Fruit fly (Drosophila melanogaster) whole organism, prepupa: ENCODE data around the gene Wwox.

ENCODE experiments used
- CG11762 ChIP-seq: fragments of 200-800 bp; sonication (Bioruptor generic); optimal IDR thresholded peaks from 3 replicates; lab custom pipeline; 2016; ENCODE audit warnings: missing biosample characterization, missing genetic modification characterization; ENCODE audit not compliant: insufficient read depth
- CG11902 ChIP-seq: fragments of 200-800 bp; sonication (Bioruptor generic); optimal IDR thresholded peaks from 3 replicates; lab custom pipeline; 2016; ENCODE audit warnings: missing biosample characterization, missing genetic modification characterization
- CG15336 ChIP-seq: fragments of 200-800 bp; sonication (Bioruptor generic); IDR thresholded peaks from 2 replicates; pipeline ENCODE4 v1.3.6; 2022; ENCODE audit warnings: missing biosample characterization, missing genetic modification characterization
- CG1621 ChIP-seq: fragments of 200-800 bp; sonication (Bioruptor generic); optimal IDR thresholded peaks from 3 replicates; lab custom pipeline; 2018; ENCODE audit warnings: missing biosample characterization, mild to moderate bottlenecking, missing genetic modification characterization
- CG16779 ChIP-seq: fragments of 200-800 bp; sonication (Bioruptor generic); optimal IDR thresholded peaks from 3 replicates; lab custom pipeline; 2017; ENCODE audit warnings: missing biosample characterization, mild to moderate bottlenecking, missing genetic modification characterization
- CG3032 ChIP-seq: fragments of 200-800 bp; optimal IDR thresholded peaks from 2 replicates; lab custom pipeline; 2019; ENCODE audit warnings: missing biosample characterization, mild to moderate bottlenecking, missing genetic modification characterization, moderate library complexity
- CG31627 ChIP-seq: fragments of 200-800 bp; sonication (Bioruptor generic); optimal IDR thresholded peaks from 3 replicates; lab custom pipeline; 2016; ENCODE audit warnings: missing biosample characterization, missing genetic modification characterization
- CG32006 ChIP-seq: fragments of 200-800 bp; sonication (Bioruptor generic); optimal IDR thresholded peaks from 3 replicates; lab custom pipeline; 2017; ENCODE audit warnings: missing biosample characterization, mild to moderate bottlenecking, missing genetic modification characterization
- CG34406 ChIP-seq: fragments of 200-800 bp; sonication (Bioruptor generic); optimal IDR thresholded peaks from 3 replicates; lab custom pipeline; 2016; ENCODE audit warnings: missing biosample characterization, missing genetic modification characterization
- CG4318 ChIP-seq: fragments of 200-800 bp; sonication (Bioruptor generic); optimal IDR thresholded peaks from 3 replicates; lab custom pipeline; 2017; ENCODE audit warnings: missing biosample characterization, mild to moderate bottlenecking, missing genetic modification characterization
- CG6163 ChIP-seq: fragments of 200-800 bp; sonication (Bioruptor generic); IDR thresholded peaks from 3 replicates; pipeline ENCODE4 v1.3.6; 2022; ENCODE audit warnings: missing biosample characterization, missing genetic modification characterization
- CG6276 ChIP-seq: fragments of 200-800 bp; sonication (Bioruptor generic); optimal IDR thresholded peaks from 2 replicates; lab custom pipeline; 2017; ENCODE audit warnings: missing biosample characterization, mild to moderate bottlenecking, missing genetic modification characterization
- CG6792 ChIP-seq: fragments of 200-800 bp; sonication (Bioruptor generic); optimal IDR thresholded peaks from 3 replicates; lab custom pipeline; 2016; ENCODE audit warnings: missing biosample characterization, missing genetic modification characterization
- CG6808 ChIP-seq: fragments of 200-800 bp; sonication (Bioruptor generic); optimal IDR thresholded peaks from 3 replicates; lab custom pipeline; 2017; ENCODE audit warnings: missing biosample characterization, missing genetic modification characterization, mild to moderate bottlenecking, moderate library complexity, missing genetic modification reagents
- CG6854 ChIP-seq: fragments of 200-800 bp; sonication (Bioruptor generic); optimal IDR thresholded peaks from 2 replicates; lab custom pipeline; 2017; ENCODE audit warnings: missing biosample characterization, mild to moderate bottlenecking, missing genetic modification characterization
- CG7368 ChIP-seq: fragments of 200-800 bp; sonication (Bioruptor generic); optimal IDR thresholded peaks from 3 replicates; lab custom pipeline; 2016; ENCODE audit warnings: missing biosample characterization, missing genetic modification characterization
- CG8119 ChIP-seq: fragments of 200-800 bp; sonication (Bioruptor generic); IDR thresholded peaks from 3 replicates; pipeline ENCODE4 v1.3.6; 2022; ENCODE audit warnings: missing biosample characterization, missing genetic modification characterization
- Eip75B ChIP-seq: fragments of 200-800 bp; sonication (Bioruptor generic); optimal IDR thresholded peaks from 3 replicates; lab custom pipeline; 2016; ENCODE audit warnings: missing biosample characterization, missing genetic modification characterization
- Eip78C ChIP-seq: fragments of 200-800 bp; sonication (Bioruptor generic); peaks from one replicate; lab custom pipeline; 2016; ENCODE audit warnings: missing biosample characterization, missing genetic modification characterization
- Eip93F ChIP-seq: fragments of 200-800 bp; sonication (Bioruptor generic); optimal IDR thresholded peaks from 2 replicates; lab custom pipeline; 2016; ENCODE audit warnings: missing biosample characterization, mild to moderate bottlenecking, missing genetic modification characterization
- Ets21C ChIP-seq: fragments of 200-800 bp; sonication (Bioruptor generic); optimal IDR thresholded peaks from 3 replicates; lab custom pipeline; 2016; ENCODE audit warnings: missing biosample characterization, missing genetic modification characterization
- Ets96B ChIP-seq: fragments of 200-800 bp; optimal IDR thresholded peaks from 2 replicates; lab custom pipeline; 2019; ENCODE audit warnings: missing biosample characterization, mild to moderate bottlenecking, missing genetic modification characterization, moderate library complexity
- Gug ChIP-seq: fragments of 200-800 bp; sonication (Bioruptor generic); IDR thresholded peaks from 2 replicates; pipeline ENCODE4 v1.3.6; 2022; ENCODE audit warnings: missing biosample characterization, missing genetic modification characterization
- Hr39 ChIP-seq: fragments of 200-800 bp; sonication (Bioruptor generic); optimal IDR thresholded peaks from 2 replicates; lab custom pipeline; 2016; ENCODE audit warnings: missing biosample characterization, missing genetic modification characterization
- Hr4 ChIP-seq: fragments of 200-800 bp; sonication (Bioruptor generic); optimal IDR thresholded peaks from 3 replicates; lab custom pipeline; 2016; ENCODE audit warnings: missing biosample characterization, missing genetic modification characterization
- Lpt ChIP-seq: fragments of 200-800 bp; sonication (Bioruptor generic); optimal IDR thresholded peaks from 3 replicates; lab custom pipeline; 2016; ENCODE audit warnings: missing biosample characterization, missing genetic modification characterization
- Met ChIP-seq: fragments of 200-800 bp; sonication (Bioruptor generic); optimal IDR thresholded peaks from 3 replicates; lab custom pipeline; 2016; ENCODE audit warnings: missing biosample characterization, missing genetic modification characterization
- OdsH ChIP-seq: fragments of 200-800 bp; sonication (Bioruptor generic); optimal IDR thresholded peaks from 3 replicates; lab custom pipeline; 2016; ENCODE audit warnings: missing biosample characterization, missing genetic modification characterization
- Sox15 ChIP-seq: fragments of 200-800 bp; sonication (Bioruptor generic); optimal IDR thresholded peaks from 3 replicates; lab custom pipeline; 2016; ENCODE audit warnings: missing biosample characterization, missing genetic modification characterization
- acj6 ChIP-seq: fragments of 200-800 bp; sonication (Bioruptor generic); optimal IDR thresholded peaks from 3 replicates; lab custom pipeline; 2016; ENCODE audit warnings: missing biosample characterization, missing genetic modification characterization
- eg ChIP-seq: fragments of 200-800 bp; sonication (Bioruptor generic); IDR thresholded peaks from 3 replicates; pipeline ENCODE4 v1.3.6; 2022; ENCODE audit warnings: missing biosample characterization, missing genetic modification characterization
- esn ChIP-seq: fragments of 200-800 bp; sonication (Bioruptor generic); optimal IDR thresholded peaks from 2 replicates; lab custom pipeline; 2016; ENCODE audit warnings: missing biosample characterization, mild to moderate bottlenecking, missing genetic modification characterization, moderate library complexity
- fd59A ChIP-seq: fragments of 200-800 bp; sonication (Bioruptor generic); optimal IDR thresholded peaks from 2 replicates; lab custom pipeline; 2017; ENCODE audit warnings: missing biosample characterization, mild to moderate bottlenecking, missing genetic modification characterization, missing genetic modification reagents
- fkh ChIP-seq: fragments of 200-800 bp; sonication (Bioruptor generic); optimal IDR thresholded peaks from 3 replicates; lab custom pipeline; 2017; ENCODE audit warnings: missing biosample characterization, mild to moderate bottlenecking, missing genetic modification characterization, moderate library complexity
- net ChIP-seq: fragments of 200-800 bp; sonication (Bioruptor generic); optimal IDR thresholded peaks from 3 replicates; lab custom pipeline; 2016; ENCODE audit warnings: missing biosample characterization, missing genetic modification characterization
- pdm3 ChIP-seq: fragments of 200-800 bp; sonication (Bioruptor generic); optimal IDR thresholded peaks from 3 replicates; lab custom pipeline; 2016; ENCODE audit warnings: missing biosample characterization, missing genetic modification characterization
- salr ChIP-seq, 2 experiments: fragments of 200-800 bp; sonication (Bioruptor generic); optimal IDR thresholded peaks; 3 replicates each; lab custom pipeline; 2016 to 2018; ENCODE audit warnings: missing biosample characterization in 2 of 2, missing genetic modification characterization in 2 of 2, mild to moderate bottlenecking in 1 of 2
- ss ChIP-seq, 2 experiments: fragments of 200-800 bp; sonication (Bioruptor generic); optimal IDR thresholded peaks; 2 replicates in 1 of 2; 3 replicates in 1 of 2; lab custom pipeline; 2017 to 2018; ENCODE audit warnings: mild to moderate bottlenecking in 2 of 2, missing biosample characterization in 2 of 2, missing genetic modification characterization in 2 of 2, moderate library complexity in 1 of 2
- svp ChIP-seq: fragments of 200-800 bp; sonication (Bioruptor generic); peaks from one replicate; lab custom pipeline; 2016; ENCODE audit warnings: missing biosample characterization, missing genetic modification characterization
- topi ChIP-seq: fragments of 200-800 bp; sonication (Bioruptor generic); optimal IDR thresholded peaks from 3 replicates; lab custom pipeline; 2016; ENCODE audit warnings: missing biosample characterization, missing genetic modification characterization
- vri ChIP-seq: fragments of 200-800 bp; sonication (Bioruptor generic); optimal IDR thresholded peaks from 3 replicates; lab custom pipeline; 2016; ENCODE audit warnings: missing biosample characterization, mild to moderate bottlenecking, missing genetic modification characterization

The Wwox gene

dm6 chr2L:7960581-7961530 is 43.2 kb downstream of the Wwox start (continued):
- TF ChIP-seq CG6808, result peak; percentile 69
- TF ChIP-seq Hr4 (GFP tag; lab: Kevin White, UChicago), result peak; percentile 1
- no peak for TF ChIP-seq CG11902 (GFP tag; lab: Kevin White, UChicago)
- no peak for TF ChIP-seq CG1621
- TF ChIP-seq fd59A, result no peak
- TF ChIP-seq Eip93F (GFP tag; lab: Kevin White, UChicago), result no peak
- TF ChIP-seq topi (GFP tag; lab: Kevin White, UChicago), result no peak
- peak; percentile 26 for TF ChIP-seq CG32006 (GFP tag; lab: Kevin White, UChicago)
- TF ChIP-seq CG15336 (GFP tag; lab: Robert Waterston, UW), result peak; percentile 45; the same call in 1 of the 2 replicates
- peak; percentile 19 for TF ChIP-seq CG11762 (GFP tag; lab: Kevin White, UChicago)
- TF ChIP-seq Eip78C (GFP tag; lab: Kevin White, UChicago), result peak; percentile 79
- peak; percentile 98 for TF ChIP-seq fkh (GFP tag; lab: Kevin White, UChicago)
- no peak for TF ChIP-seq Ets96B
- peak; percentile 65 to 75 for TF ChIP-seq ss (GFP tag; optimal IDR thresholded peaks at IDR 0.05; lab: Kevin White, UChicago)
- no peak for TF ChIP-seq CG7368 (GFP tag; lab: Kevin White, UChicago)
- no peak for TF ChIP-seq acj6 (GFP tag; lab: Kevin White, UChicago)
- TF ChIP-seq CG31627 (GFP tag; lab: Kevin White, UChicago), result no peak
- TF ChIP-seq svp (GFP tag; lab: Kevin White, UChicago), result peak; percentile 63
- no peak for TF ChIP-seq Gug (GFP tag; lab: Robert Waterston, UW)
- no peak for TF ChIP-seq CG6792 (GFP tag; lab: Kevin White, UChicago)
- no peak for TF ChIP-seq esn (GFP tag; lab: Kevin White, UChicago)
- no peak for TF ChIP-seq Sox15 (GFP tag; lab: Kevin White, UChicago)
- no peak for TF ChIP-seq Lpt (GFP tag; lab: Kevin White, UChicago)
- TF ChIP-seq CG16779 (tag; lab: Kevin White, UChicago), result peak; percentile 75
- no peak for TF ChIP-seq pdm3
- peak; percentile 67 for TF ChIP-seq eg (GFP tag; lab: Robert Waterston, UW)
- no peak for TF ChIP-seq Eip75B (GFP tag; lab: Kevin White, UChicago)
- TF ChIP-seq net (GFP tag; lab: Kevin White, UChicago), result peak; percentile 22
- TF ChIP-seq vri, result peak; percentile 66
- peak; percentile 9 for TF ChIP-seq OdsH (GFP tag; lab: Kevin White, UChicago)
- TF ChIP-seq Hr39 (GFP tag; lab: Kevin White, UChicago), result no peak
- peak; percentile 48 for TF ChIP-seq CG34406
- no peak for TF ChIP-seq CG6854 (GFP tag; lab: Kevin White, UChicago)
- peak in 1 of 2 experiments; percentile 29 for TF ChIP-seq salr (GFP tag; optimal IDR thresholded peaks at IDR 0.05; lab: Kevin White, UChicago)
- no peak for TF ChIP-seq Ets21C (GFP tag; lab: Kevin White, UChicago)
- TF ChIP-seq Met, result no peak
- TF ChIP-seq CG8119, result peak; percentile 75

- peak; percentile 70 for TF ChIP-seq Eip78C (GFP tag; lab: Kevin White, UChicago)
- TF ChIP-seq Lpt (GFP tag; lab: Kevin White, UChicago), result peak; percentile 48
- TF ChIP-seq CG4318 (GFP tag; lab: Kevin White, UChicago), result peak; percentile 63
- no peak for TF ChIP-seq Eip93F (GFP tag; lab: Kevin White, UChicago)
- TF ChIP-seq vri, result no peak
- TF ChIP-seq CG16779 (tag; lab: Kevin White, UChicago), result no peak
- TF ChIP-seq Hr4 (GFP tag; lab: Kevin White, UChicago), result peak; percentile 74
- TF ChIP-seq CG6163 (GFP tag; lab: Robert Waterston, UW), result peak; percentile 32; the same call in 1 of the 3 replicates
- TF ChIP-seq CG15336 (GFP tag; lab: Robert Waterston, UW), result peak; percentile 60
- no peak for TF ChIP-seq CG7368 (GFP tag; lab: Kevin White, UChicago)
- TF ChIP-seq CG1621, result no peak
- TF ChIP-seq net (GFP tag; lab: Kevin White, UChicago), result no peak
- TF ChIP-seq salr (GFP tag; optimal IDR thresholded peaks at IDR 0.05; lab: Kevin White, UChicago), result peak in 1 of 2 experiments; percentile 49
- TF ChIP-seq CG6276 (GFP tag; lab: Kevin White, UChicago), result peak; percentile 30
- peak; percentile 81 for TF ChIP-seq CG32006 (GFP tag; lab: Kevin White, UChicago)
- peak; percentile 8 for TF ChIP-seq Met
- no peak for TF ChIP-seq Sox15 (GFP tag; lab: Kevin White, UChicago)
- TF ChIP-seq CG3032 (tag; lab: Kevin White, UChicago), result no peak
- TF ChIP-seq eg (GFP tag; lab: Robert Waterston, UW), result peak; percentile 48; the same call in 2 of the 3 replicates
- TF ChIP-seq acj6 (GFP tag; lab: Kevin White, UChicago), result peak; percentile 13
- TF ChIP-seq CG8119, result peak; percentile 65; the same call in 2 of the 3 replicates
These were observed 46.8 kb downstream of the Wwox start for dm6 chr2L:7957068-7957868.
